Fruit fly (Drosophila melanogaster): ENCODE data around the gene CG32277.

The CG32277 gene

DNA sequence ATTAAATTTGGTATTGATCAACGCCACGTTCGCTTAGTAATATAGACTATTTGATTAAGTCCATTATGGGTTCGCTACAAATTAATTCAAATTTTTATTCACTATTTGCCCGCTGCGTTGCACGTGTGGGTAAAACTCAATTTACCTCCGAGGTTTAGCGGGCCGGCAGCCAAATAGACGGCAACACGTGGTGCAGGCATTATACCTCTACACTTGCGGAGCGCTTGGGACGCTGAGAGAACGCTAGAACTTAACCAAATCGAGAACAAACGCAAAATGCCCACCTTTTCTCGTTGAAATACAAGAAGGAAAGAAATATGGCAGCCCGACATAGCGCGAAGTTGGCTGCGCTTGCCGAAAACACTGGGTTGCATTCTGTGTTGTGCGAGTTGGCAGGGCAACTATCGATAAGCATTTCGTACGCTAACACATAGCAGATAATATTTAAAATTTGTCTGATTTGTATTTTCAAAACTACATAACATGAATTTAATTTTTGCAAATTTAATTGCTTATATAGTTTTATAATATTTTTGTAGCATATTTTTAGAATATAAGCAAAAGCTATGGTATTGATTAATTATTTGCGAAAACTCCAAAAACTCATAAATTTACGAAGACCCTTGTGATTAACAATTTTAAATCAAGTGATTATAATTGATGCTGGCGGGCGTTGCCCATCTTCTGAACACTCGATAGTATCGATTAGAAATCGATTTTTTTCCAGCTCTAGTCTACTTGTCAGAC, 17.6 kb upstream of the CG32277 start, which contains the start of the genes RpL28 and eIF1 (continued):
- TF ChIP-seq Dip3 (GFP tag; optimal IDR thresholded peaks at IDR 0.05) (peak; percentile 91), crp (GFP tag; optimal IDR thresholded peaks at IDR 0.05) (peak in 1 of 2 experiments; percentile 64), unpg (GFP tag; optimal IDR thresholded peaks at IDR 0.05) (peak; percentile 78), pnt (GFP tag; optimal IDR thresholded peaks at IDR 0.05) (peak; percentile 49), org-1 (GFP tag; optimal IDR thresholded peaks at IDR 0.05) (peak; percentile 86), CG7987 (GFP tag; optimal IDR thresholded peaks at IDR 0.05) (peak; percentile 98), CG18011 (GFP tag; optimal IDR thresholded peaks at IDR 0.05) (peak; percentile 83), Sry-β (GFP tag; optimal IDR thresholded peaks at IDR 0.05) (peak; percentile 66), slbo (GFP tag; IDR thresholded peaks at IDR 0.05) (peak; percentile 91), Dp (GFP tag; optimal IDR thresholded peaks at IDR 0.05) (peak; percentile 60), wor (GFP tag; IDR thresholded peaks at IDR 0.05) (peak; percentile 63), sc (optimal IDR thresholded peaks at IDR 0.05) (no peak), sc (GFP tag; optimal IDR thresholded peaks at IDR 0.05) (peak; percentile 92), D (optimal IDR thresholded peaks at IDR 0.05) (no peak), D (GFP tag; optimal IDR thresholded peaks at IDR 0.05) (peak; percentile 90), pros (GFP tag; optimal IDR thresholded peaks at IDR 0.05) (no peak), peb (GFP tag; IDR thresholded peaks at IDR 0.05) (peak; percentile 52; the same call in 1 of the 2 replicates), dimm (GFP tag; IDR thresholded peaks at IDR 0.05) (0 out of 2 replicates have a peak, but pooled peaks have one; percentile 17), CG15073 (GFP tag; optimal IDR thresholded peaks at IDR 0.05) (no peak), CG1832 (GFP tag; optimal IDR thresholded peaks at IDR 0.05) (no peak), crc (GFP tag; optimal IDR thresholded peaks at IDR 0.05) (peak; percentile 89), Elba2 (GFP tag; optimal IDR thresholded peaks at IDR 0.05) (peak; percentile 62), inv (GFP tag; IDR thresholded peaks at IDR 0.05; ENCODE audit: partially characterized antibody) (peak; percentile 72), ara (GFP tag; IDR thresholded peaks at IDR 0.05) (peak; percentile 84), ranshi (GFP tag; IDR thresholded peaks at IDR 0.05) (peak; percentile 87), CG10366 (GFP tag; IDR thresholded peaks at IDR 0.05) (peak; percentile 87), hth (optimal IDR thresholded peaks at IDR 0.05) (no peak), CG30403 (GFP tag; optimal IDR thresholded peaks at IDR 0.05) (peak; percentile 92), CG14860 (GFP tag; IDR thresholded peaks at IDR 0.05; ENCODE audit: partially characterized antibody) (peak; percentile 60; the same call in 2 of the 3 replicates), CG2199 (GFP tag; IDR thresholded peaks at IDR 0.05) (peak; percentile 85; the same call in 2 of the 3 replicates), CG10147 (GFP tag; optimal IDR thresholded peaks at IDR 0.05) (peak; percentile 65), CG9876 (GFP tag; optimal IDR thresholded peaks at IDR 0.05) (peak; percentile 95), CG16815 (GFP tag; optimal IDR thresholded peaks at IDR 0.05) (peak; percentile 78), disco-r (GFP tag; optimal IDR thresholded peaks at IDR 0.05) (peak; percentile 91), Camta (GFP tag; optimal IDR thresholded peaks at IDR 0.05) (peak; percentile 91), CG6765 (GFP tag; optimal IDR thresholded peaks at IDR 0.05) (peak; percentile 95), CG1233 (GFP tag; optimal IDR thresholded peaks at IDR 0.05) (peak; percentile 96), sens-2 (GFP tag; IDR thresholded peaks at IDR 0.05) (peak; percentile 87), chm (GFP tag; IDR thresholded peaks at IDR 0.05) (peak; percentile 96), CG4360 (GFP tag; IDR thresholded peaks at IDR 0.05) (peak; percentile 59; the same call in 1 of the 2 replicates), Ets97D (GFP tag; optimal IDR thresholded peaks at IDR 0.05) (peak; percentile 99), CG11560 (tag; IDR thresholded peaks at IDR 0.05) (peak; percentile 71; the same call in 2 of the 3 replicates), CTCF (GFP tag; optimal IDR thresholded peaks at IDR 0.05) (peak; percentile 67), exex (tag; optimal IDR thresholded peaks at IDR 0.05) (peak; percentile 53), z (GFP tag; IDR thresholded peaks at IDR 0.05) (0 out of 3 replicates have a peak, but pooled peaks have one; percentile 29), vfl (GFP tag; optimal IDR thresholded peaks at IDR 0.05) (peak; percentile 88), esg (GFP tag; conservative IDR thresholded peaks at IDR 0.05) (peak; percentile 66), chinmo (GFP tag; IDR thresholded peaks at IDR 0.05; ENCODE audit: partially characterized antibody) (0 out of 4 replicates have a peak, but pooled peaks have one; percentile 53), CG17186 (GFP tag; optimal IDR thresholded peaks at IDR 0.05) (peak; percentile 92), CG18619 (GFP tag; optimal IDR thresholded peaks at IDR 0.05) (peak; percentile 96)

Data from whole organism, embryonic.